Worm (Caenorhabditis elegans) whole organism, L4/young adult: ENCODE measurements around the gene spcs-2.

Source experiments
- dao-5 ChIP-seq: sonication (generic microtip); optimal IDR thresholded peaks from 2 replicates; lab custom pipeline; 2016; ENCODE audit warnings: missing genotype, missing genetic modification characterization, moderate library complexity, missing compliant biosample characterization
- him-1 ChIP-seq: sonication (generic microtip); optimal IDR thresholded peaks from 2 replicates; lab custom pipeline; 2016; ENCODE audit warnings: missing genotype, missing genetic modification reagents, missing genetic modification characterization, missing compliant biosample characterization

- TF ChIP-seq dao-5 (no peak), him-1 (no peak)
Measured at ce11 chrIII:12856628-12857027, 18.2 kb upstream of the spcs-2 start, which contains the start of gene Y37D8A.26.
